Worm (Caenorhabditis elegans) whole organism, early embryonic: Measurements from ENCODE around the gene aps-1.

Experiments
- B0310.2 ChIP-seq: sonication (generic microtip); optimal IDR thresholded peaks from 2 replicates; lab custom pipeline; 2016; ENCODE audit warnings: mild to moderate bottlenecking, missing genetic modification characterization, missing compliant biosample characterization
- ama-1 ChIP-seq: fragments of 150-350 bp; optimal IDR thresholded peaks from 2 replicates; lab custom pipeline; 2014
- ceh-36 ChIP-seq: sonication (generic microtip); optimal IDR thresholded peaks from 2 replicates; lab custom pipeline; 2016; ENCODE audit warnings: missing genetic modification characterization, inconsistent platforms, missing compliant biosample characterization
- ets-7 ChIP-seq: sonication (generic microtip); optimal IDR thresholded peaks from 2 replicates; lab custom pipeline; 2016; ENCODE audit warnings: missing genotype, missing genetic modification characterization, missing compliant biosample characterization
- flt-1 ChIP-seq: fragments of 200-800 bp; sonication (Bioruptor generic); IDR thresholded peaks from 2 replicates; pipeline ENCODE4 v1.3.6; 2022; ENCODE audit warnings: missing genetic modification characterization, missing compliant biosample characterization
- hnd-1 ChIP-seq: sonication (generic microtip); optimal IDR thresholded peaks from 2 replicates; lab custom pipeline; 2016; ENCODE audit warnings: missing genetic modification characterization, missing compliant biosample characterization
- pes-1 ChIP-seq: fragments of 200-800 bp; sonication (Bioruptor generic); IDR thresholded peaks from 2 replicates; pipeline ENCODE4 v1.3.6; 2022; ENCODE audit warnings: missing genetic modification reagents, missing genetic modification characterization, missing compliant biosample characterization
- sea-1 ChIP-seq: fragments of 200-800 bp; sonication (Bioruptor generic); conservative IDR thresholded peaks from 2 replicates; pipeline ENCODE4 v1.3.6; 2022; ENCODE audit warnings: missing genetic modification characterization, missing compliant biosample characterization
- tbx-11 ChIP-seq: fragments of 200-800 bp; sonication (Bioruptor generic); IDR thresholded peaks from 2 replicates; pipeline ENCODE4 v1.3.6; 2022; ENCODE audit warnings: missing genetic modification characterization, missing compliant biosample characterization
- tra-4 ChIP-seq: sonication (generic microtip); optimal IDR thresholded peaks from 2 replicates; lab custom pipeline; 2017; ENCODE audit warnings: missing genetic modification characterization, missing compliant biosample characterization

- TF ChIP-seq ama-1 (no peak), tbx-11 (GFP tag; lab: Robert Waterston, UW) (no peak), sea-1 (GFP tag; lab: Robert Waterston, UW) (no peak), B0310.2 (tag; lab: Kevin White, UChicago) (no peak), hnd-1 (tag; lab: Kevin White, UChicago) (no peak), ets-7 (tag; lab: Kevin White, UChicago) (no peak), flt-1 (no peak), tra-4 (tag; lab: Kevin White, UChicago) (no peak), ceh-36 (no peak), pes-1 (GFP tag; lab: Robert Waterston, UW) (no peak)
These were observed 5.4 kb upstream of the aps-1 start for ce11 chrV:6012401-6012800.
